Fruit fly (Drosophila melanogaster) whole organism, embryonic: ENCODE measurements around the gene beag.

ENCODE experiments used
- BEAF-32 ChIP-seq: fragments of 200-800 bp; sonication (Bioruptor generic); optimal IDR thresholded peaks from 3 replicates; lab custom pipeline; 2017; ENCODE audit warnings: missing biosample characterization, missing genetic modification characterization, mild to moderate bottlenecking, moderate library complexity, missing genetic modification reagents
- CG10147 ChIP-seq: fragments of 200-800 bp; sonication (Bioruptor generic); optimal IDR thresholded peaks from 2 replicates; lab custom pipeline; 2019; ENCODE audit warnings: missing biosample characterization, mild to moderate bottlenecking, missing genetic modification characterization, moderate library complexity
- CG10431 ChIP-seq: fragments of 200-800 bp; sonication (Bioruptor generic); optimal IDR thresholded peaks from 3 replicates; lab custom pipeline; 2018; ENCODE audit warnings: missing biosample characterization, mild to moderate bottlenecking, missing genetic modification characterization
- CG10565 ChIP-seq: fragments of 200-800 bp; sonication (Bioruptor generic); optimal IDR thresholded peaks from 3 replicates; lab custom pipeline; 2016; ENCODE audit warnings: missing biosample characterization, mild to moderate bottlenecking, missing genetic modification characterization
- CG10979 ChIP-seq: fragments of 200-800 bp; sonication (Bioruptor generic); optimal IDR thresholded peaks from 2 replicates; lab custom pipeline; 2018; ENCODE audit warnings: missing biosample characterization, mild to moderate bottlenecking, missing genetic modification characterization, moderate library complexity
- CG12071 ChIP-seq: fragments of 200-800 bp; sonication (Bioruptor generic); optimal IDR thresholded peaks from 3 replicates; lab custom pipeline; 2018; ENCODE audit warnings: missing biosample characterization, mild to moderate bottlenecking, missing genetic modification characterization
- CG12299 ChIP-seq: fragments of 200-800 bp; sonication (Bioruptor generic); optimal IDR thresholded peaks from 2 replicates; lab custom pipeline; 2018; ENCODE audit warnings: missing biosample characterization, mild to moderate bottlenecking, missing genetic modification characterization
- CG12391 ChIP-seq: fragments of 200-800 bp; sonication (Bioruptor generic); optimal IDR thresholded peaks from 3 replicates; lab custom pipeline; 2018; ENCODE audit warnings: missing biosample characterization, mild to moderate bottlenecking, missing genetic modification characterization, moderate library complexity
- CG13775 ChIP-seq: fragments of 200-800 bp; sonication (Bioruptor generic); optimal IDR thresholded peaks from 3 replicates; lab custom pipeline; 2017; ENCODE audit warnings: missing biosample characterization, mild to moderate bottlenecking, missing genetic modification characterization
- CG14014 ChIP-seq: fragments of 200-800 bp; sonication (Bioruptor generic); IDR thresholded peaks from 2 replicates; pipeline ENCODE4 v1.3.6; 2022; ENCODE audit warnings: missing biosample characterization, missing genetic modification characterization
- CG1603 ChIP-seq: fragments of 200-800 bp; sonication (Bioruptor generic); optimal IDR thresholded peaks from 2 replicates; lab custom pipeline; 2019; ENCODE audit warnings: missing biosample characterization, mild to moderate bottlenecking, missing genetic modification characterization, moderate library complexity
- CG2116 ChIP-seq: fragments of 200-800 bp; sonication (Bioruptor generic); optimal IDR thresholded peaks from 3 replicates; lab custom pipeline; 2018; ENCODE audit warnings: missing biosample characterization, mild to moderate bottlenecking, missing genetic modification characterization
- CG2120 ChIP-seq: fragments of 200-800 bp; sonication (Bioruptor generic); optimal IDR thresholded peaks from 3 replicates; lab custom pipeline; 2016; ENCODE audit warnings: missing biosample characterization, missing genetic modification characterization
- CG2889 ChIP-seq: fragments of 200-800 bp; sonication (Bioruptor generic); IDR thresholded peaks from 3 replicates; pipeline ENCODE4 v1.3.6; 2022; ENCODE audit warnings: missing biosample characterization, missing genetic modification characterization
- CG4282 ChIP-seq: fragments of 200-800 bp; sonication (Bioruptor generic); optimal IDR thresholded peaks from 2 replicates; lab custom pipeline; 2016; ENCODE audit warnings: missing biosample characterization, missing genetic modification characterization
- CG7786 ChIP-seq: fragments of 200-800 bp; sonication (Bioruptor generic); optimal IDR thresholded peaks from 2 replicates; lab custom pipeline; 2016; ENCODE audit warnings: missing biosample characterization, missing genetic modification characterization
- CG7963 ChIP-seq: fragments of 200-800 bp; sonication (Bioruptor generic); IDR thresholded peaks from 3 replicates; pipeline ENCODE4 v1.3.6; 2022; ENCODE audit warnings: missing biosample characterization, missing genetic modification characterization; ENCODE audit not compliant: partially characterized antibody
- CG9932 ChIP-seq: fragments of 200-800 bp; sonication (Bioruptor generic); IDR thresholded peaks from 2 replicates; pipeline ENCODE4 v1.3.6; 2022; ENCODE audit warnings: missing biosample characterization, missing genetic modification characterization
- D19A ChIP-seq: fragments of 200-800 bp; optimal IDR thresholded peaks from 3 replicates; lab custom pipeline; 2019; ENCODE audit warnings: missing biosample characterization, mild to moderate bottlenecking, missing genetic modification characterization, moderate library complexity
- Dp ChIP-seq: fragments of 200-800 bp; sonication (Bioruptor generic); optimal IDR thresholded peaks from 2 replicates; lab custom pipeline; 2018; ENCODE audit warnings: missing biosample characterization, mild to moderate bottlenecking, missing genetic modification characterization, moderate library complexity
- Drgx ChIP-seq: fragments of 200-800 bp; sonication (Bioruptor generic); IDR thresholded peaks from 2 replicates; pipeline ENCODE4 v1.3.6; 2022; ENCODE audit warnings: missing biosample characterization, missing genetic modification characterization
- Ets65A ChIP-seq: fragments of 200-800 bp; sonication (Bioruptor generic); peaks from one replicate; lab custom pipeline; 2016; ENCODE audit warnings: missing biosample characterization, missing genetic modification characterization
- Fer2 ChIP-seq: fragments of 200-800 bp; sonication (Bioruptor generic); optimal IDR thresholded peaks from 2 replicates; lab custom pipeline; 2018; ENCODE audit warnings: missing biosample characterization, mild to moderate bottlenecking, missing genetic modification characterization, moderate library complexity
- Hr51 ChIP-seq, 2 experiments: fragments of 200-800 bp; sonication (Bioruptor generic); optimal IDR thresholded peaks; 2 replicates in 1 of 2; 3 replicates in 1 of 2; lab custom pipeline; 2016 to 2018; ENCODE audit warnings: missing biosample characterization in 2 of 2, missing genetic modification characterization in 2 of 2, mild to moderate bottlenecking in 1 of 2, moderate library complexity in 1 of 2
- Lhr ChIP-seq: fragments of 200-800 bp; sonication (Bioruptor generic); optimal IDR thresholded peaks from 3 replicates; lab custom pipeline; 2017; ENCODE audit warnings: mild to moderate bottlenecking, missing biosample characterization, missing genetic modification reagents, missing genetic modification characterization
- Lpt ChIP-seq: fragments of >200 bp; optimal IDR thresholded peaks from 2 replicates; lab custom pipeline; 2018; ENCODE audit warnings: missing biosample characterization, missing genetic modification characterization
- NC2β ChIP-seq: fragments of 200-800 bp; sonication (Bioruptor generic); optimal IDR thresholded peaks from 2 replicates; lab custom pipeline; 2016; ENCODE audit warnings: missing biosample characterization, missing genetic modification characterization
- NFAT ChIP-seq: fragments of 200-800 bp; sonication (Bioruptor generic); IDR thresholded peaks from 2 replicates; pipeline ENCODE4 v1.3.6; 2022; ENCODE audit warnings: missing biosample characterization, missing genetic modification characterization
- NfI ChIP-seq: fragments of 200-800 bp; sonication (Bioruptor generic); optimal IDR thresholded peaks from 3 replicates; lab custom pipeline; 2018; ENCODE audit warnings: missing biosample characterization, mild to moderate bottlenecking, missing genetic modification characterization, moderate library complexity
- amos ChIP-seq: fragments of 200-800 bp; sonication (Bioruptor generic); IDR thresholded peaks from 2 replicates; pipeline ENCODE4 v1.3.6; 2022; ENCODE audit warnings: missing biosample characterization, missing genetic modification characterization; ENCODE audit not compliant: partially characterized antibody
- aop ChIP-seq: fragments of 200-800 bp; sonication (Bioruptor generic); IDR thresholded peaks from 2 replicates; pipeline ENCODE4 v1.3.6; 2022; ENCODE audit warnings: missing biosample characterization, missing genetic modification characterization
- br ChIP-seq: fragments of >200 bp; optimal IDR thresholded peaks from 2 replicates; lab custom pipeline; 2017
- bsh ChIP-seq, 2 experiments: fragments of 200-800 bp; sonication (Bioruptor generic); optimal IDR thresholded peaks; 2 replicates each; lab custom pipeline; 2017 to 2018; ENCODE audit warnings: mild to moderate bottlenecking in 2 of 2, missing biosample characterization in 2 of 2, missing genetic modification characterization in 2 of 2, moderate library complexity in 1 of 2
- crc ChIP-seq: fragments of 200-800 bp; sonication (Bioruptor generic); optimal IDR thresholded peaks from 2 replicates; lab custom pipeline; 2016; ENCODE audit warnings: missing biosample characterization, missing genetic modification characterization
- fd64A ChIP-seq: fragments of 200-800 bp; sonication (Bioruptor generic); optimal IDR thresholded peaks from 3 replicates; lab custom pipeline; 2018; ENCODE audit warnings: missing biosample characterization, mild to moderate bottlenecking, missing genetic modification characterization
- fd96Cb ChIP-seq: fragments of 200-800 bp; sonication (Bioruptor generic); optimal IDR thresholded peaks from 2 replicates; lab custom pipeline; 2018; ENCODE audit warnings: missing biosample characterization, mild to moderate bottlenecking, missing genetic modification characterization, moderate library complexity
- gro ChIP-seq: fragments of 200-800 bp; sonication (Bioruptor generic); optimal IDR thresholded peaks from 2 replicates; lab custom pipeline; 2016; ENCODE audit warnings: missing biosample characterization, missing genetic modification characterization
- h ChIP-seq: fragments of >200 bp; optimal IDR thresholded peaks from 2 replicates; lab custom pipeline; 2017
- jumu ChIP-seq: fragments of 200-800 bp; sonication (Bioruptor generic); optimal IDR thresholded peaks from 3 replicates; lab custom pipeline; 2016; ENCODE audit warnings: missing biosample characterization, missing genetic modification characterization
- lbe ChIP-seq: fragments of 200-800 bp; sonication (Bioruptor generic); optimal IDR thresholded peaks from 2 replicates; lab custom pipeline; 2016; ENCODE audit warnings: missing biosample characterization, mild to moderate bottlenecking, missing genetic modification characterization
- nerfin-1 ChIP-seq: fragments of 200-800 bp; sonication (Bioruptor generic); optimal IDR thresholded peaks from 3 replicates; lab custom pipeline; 2019; ENCODE audit warnings: missing biosample characterization, mild to moderate bottlenecking, missing genetic modification characterization, moderate library complexity
- pho ChIP-seq: fragments of 200-800 bp; sonication (Bioruptor generic); optimal IDR thresholded peaks from 2 replicates; lab custom pipeline; 2016; ENCODE audit warnings: missing biosample characterization, missing genetic modification characterization
- pnt ChIP-seq: fragments of 200-800 bp; sonication (Bioruptor generic); optimal IDR thresholded peaks from 3 replicates; lab custom pipeline; 2016; ENCODE audit warnings: missing biosample characterization, missing genetic modification characterization
- tll ChIP-seq, 2 experiments: fragments of 200-800 bp in 1 of 2; fragments of >200 bp in 1 of 2; sonication (Bioruptor generic) in 1 of 2; optimal IDR thresholded peaks; 2 replicates each; lab custom pipeline; 2017 to 2019; ENCODE audit warnings: missing biosample characterization in 2 of 2, missing genetic modification characterization in 2 of 2, mild to moderate bottlenecking in 1 of 2, moderate library complexity in 1 of 2
- tx ChIP-seq: fragments of 200-800 bp; sonication (Bioruptor generic); optimal IDR thresholded peaks from 2 replicates; lab custom pipeline; 2016; ENCODE audit warnings: missing biosample characterization, missing genetic modification characterization
- unpg ChIP-seq: fragments of 200-800 bp; sonication (Bioruptor generic); optimal IDR thresholded peaks from 3 replicates; lab custom pipeline; 2018; ENCODE audit warnings: missing biosample characterization, mild to moderate bottlenecking, missing genetic modification characterization, moderate library complexity
- vfl ChIP-seq: fragments of 200-800 bp; sonication (Bioruptor generic); optimal IDR thresholded peaks from 2 replicates; lab custom pipeline; 2016; ENCODE audit warnings: missing biosample characterization, missing genetic modification characterization
- zfh2 ChIP-seq: fragments of 200-800 bp; sonication (Bioruptor generic); optimal IDR thresholded peaks from 2 replicates; lab custom pipeline; 2016; ENCODE audit warnings: missing biosample characterization, missing genetic modification characterization

Gene beag

dm6 chr3R:9054442-9055118 lies 10.3 kb downstream of the beag start (continued):
- TF ChIP-seq CG12071 (GFP tag; lab: Kevin White, UChicago): peak; percentile 43
- no peak for TF ChIP-seq Drgx
- TF ChIP-seq h (lab: Kevin White, UChicago): no peak
- peak; percentile 54 for TF ChIP-seq CG13775 (GFP tag; lab: Kevin White, UChicago)
- no peak for TF ChIP-seq CG7963 (GFP tag; lab: Robert Waterston, UW)
- TF ChIP-seq Fer2 (tag; lab: Kevin White, UChicago): peak; percentile 31
- TF ChIP-seq Lhr (GFP tag; lab: Kevin White, UChicago): no peak
- peak; percentile 18 for TF ChIP-seq CG12299 (tag; lab: Kevin White, UChicago)
- TF ChIP-seq CG10979 (tag; lab: Kevin White, UChicago): peak; percentile 66
- no peak for TF ChIP-seq CG4282 (GFP tag; lab: Kevin White, UChicago)

dm6 chr3R:9053850-9054441 lies 10.9 kb downstream of the beag start:
- TF ChIP-seq br (lab: Kevin White, UChicago) (no peak), CG1603 (tag; lab: Kevin White, UChicago) (peak; percentile 22), NFAT (GFP tag; lab: Robert Waterston, UW) (no peak), Dp (no peak), crc (GFP tag; lab: Kevin White, UChicago) (no peak), CG10147 (GFP tag; lab: Kevin White, UChicago) (no peak), CG14014 (GFP tag; lab: Robert Waterston, UW) (no peak), D19A (tag; lab: Kevin White, UChicago) (no peak), CG10431 (peak; percentile 4), CG2116 (no peak), fd96Cb (tag; lab: Kevin White, UChicago) (peak; percentile 65), Hr51 (GFP tag; optimal IDR thresholded peaks at IDR 0.05; lab: Kevin White, UChicago) (peak in 1 of 2 experiments; percentile 54), amos (no peak), pnt (GFP tag; lab: Kevin White, UChicago) (peak; percentile 1), lbe (no peak), CG2120 (GFP tag; lab: Kevin White, UChicago) (peak; percentile 68), NC2β (no peak), Lpt (no peak), BEAF-32 (GFP tag; lab: Kevin White, UChicago) (no peak), tx (GFP tag; lab: Kevin White, UChicago) (peak; percentile 47), gro (GFP tag; lab: Kevin White, UChicago) (no peak), aop (GFP tag; lab: Robert Waterston, UW) (no peak), pho (GFP tag; lab: Kevin White, UChicago) (peak; percentile 34), vfl (GFP tag; lab: Kevin White, UChicago) (no peak), CG7786 (GFP tag; lab: Kevin White, UChicago) (peak; percentile 53), unpg (GFP tag; lab: Kevin White, UChicago) (peak; percentile 41), Ets65A (GFP tag; lab: Kevin White, UChicago) (peak; percentile 96), tll (GFP tag; optimal IDR thresholded peaks at IDR 0.05; lab: Kevin White, UChicago) (no peak), CG10565 (GFP tag; lab: Kevin White, UChicago) (no peak), jumu (GFP tag; lab: Kevin White, UChicago) (peak; percentile 8), CG9932 (GFP tag; lab: Robert Waterston, UW) (no peak), CG12391 (tag; lab: Kevin White, UChicago) (peak; percentile 31), bsh (GFP tag; optimal IDR thresholded peaks at IDR 0.05; lab: Kevin White, UChicago) (peak in 1 of 2 experiments; percentile 20), CG2889 (GFP tag; lab: Robert Waterston, UW) (no peak), NfI (GFP tag; lab: Kevin White, UChicago) (peak; percentile 60), nerfin-1 (peak; percentile 24), fd64A (GFP tag; lab: Kevin White, UChicago) (no peak), zfh2 (GFP tag; lab: Kevin White, UChicago) (peak; percentile 57)
